Fruit fly (Drosophila melanogaster) whole organism, embryonic: ENCODE results near the gene DIP-alpha.

Experiments
- CG10565 ChIP-seq: fragments of 200-800 bp; sonication (Bioruptor generic); optimal IDR thresholded peaks from 3 replicates; lab custom pipeline; 2016; ENCODE audit warnings: missing biosample characterization, mild to moderate bottlenecking, missing genetic modification characterization
- CG12155 ChIP-seq: fragments of 200-800 bp; sonication (Bioruptor generic); optimal IDR thresholded peaks from 3 replicates; lab custom pipeline; 2016; ENCODE audit warnings: missing biosample characterization, missing genetic modification characterization
- CG12391 ChIP-seq: fragments of 200-800 bp; sonication (Bioruptor generic); optimal IDR thresholded peaks from 3 replicates; lab custom pipeline; 2018; ENCODE audit warnings: missing biosample characterization, mild to moderate bottlenecking, missing genetic modification characterization, moderate library complexity
- CG12659 ChIP-seq: fragments of 200-800 bp; sonication (Bioruptor generic); optimal IDR thresholded peaks from 3 replicates; lab custom pipeline; 2017; ENCODE audit warnings: mild to moderate bottlenecking, missing biosample characterization, missing genetic modification reagents, missing genetic modification characterization
- CG14014 ChIP-seq: fragments of 200-800 bp; sonication (Bioruptor generic); IDR thresholded peaks from 2 replicates; pipeline ENCODE4 v1.3.6; 2022; ENCODE audit warnings: missing biosample characterization, missing genetic modification characterization
- CG14710 ChIP-seq: fragments of 200-800 bp; sonication (Bioruptor generic); optimal IDR thresholded peaks from 3 replicates; lab custom pipeline; 2019; ENCODE audit warnings: missing biosample characterization, mild to moderate bottlenecking, missing genetic modification characterization, moderate library complexity
- CG14860 ChIP-seq: fragments of 200-800 bp; sonication (Bioruptor generic); IDR thresholded peaks from 3 replicates; pipeline ENCODE4 v1.3.6; 2022; ENCODE audit warnings: missing biosample characterization, missing genetic modification characterization; ENCODE audit not compliant: partially characterized antibody
- CG15514 ChIP-seq: fragments of 200-800 bp; sonication (Bioruptor generic); optimal IDR thresholded peaks from 3 replicates; lab custom pipeline; 2017; ENCODE audit warnings: missing biosample characterization, missing genetic modification characterization, mild to moderate bottlenecking, moderate library complexity, missing genetic modification reagents
- CG16813 ChIP-seq: fragments of 200-800 bp; sonication (Bioruptor generic); IDR thresholded peaks from 3 replicates; pipeline ENCODE4 v1.3.6; 2022; ENCODE audit warnings: missing biosample characterization, missing genetic modification characterization; ENCODE audit not compliant: partially characterized antibody
- CG18599 ChIP-seq: fragments of 200-800 bp; sonication (Bioruptor generic); optimal IDR thresholded peaks from 3 replicates; lab custom pipeline; 2017; ENCODE audit warnings: missing biosample characterization, missing genetic modification characterization, mild to moderate bottlenecking, moderate library complexity, missing genetic modification reagents
- CG18764 ChIP-seq: fragments of 200-800 bp; sonication (Bioruptor generic); optimal IDR thresholded peaks from 3 replicates; lab custom pipeline; 2016; ENCODE audit warnings: missing biosample characterization, missing genetic modification characterization
- CG2129 ChIP-seq: fragments of 200-800 bp; sonication (Bioruptor generic); IDR thresholded peaks from 2 replicates; pipeline ENCODE4 v1.3.6; 2022; ENCODE audit warnings: missing biosample characterization, missing genetic modification characterization; ENCODE audit not compliant: partially characterized antibody
- CG2712 ChIP-seq: fragments of 200-800 bp; optimal IDR thresholded peaks from 3 replicates; lab custom pipeline; 2019; ENCODE audit warnings: missing biosample characterization, mild to moderate bottlenecking, missing genetic modification characterization, moderate library complexity
- CG34224 ChIP-seq: fragments of 200-800 bp; sonication (Bioruptor generic); IDR thresholded peaks from 3 replicates; pipeline ENCODE4 v1.3.6; 2022; ENCODE audit warnings: missing biosample characterization, missing genetic modification characterization; ENCODE audit not compliant: partially characterized antibody
- CG3995 ChIP-seq: fragments of 200-800 bp; sonication (Bioruptor generic); optimal IDR thresholded peaks from 3 replicates; lab custom pipeline; 2016; ENCODE audit warnings: missing biosample characterization, missing genetic modification characterization
- CG6272 ChIP-seq: fragments of 200-800 bp; sonication (Bioruptor generic); IDR thresholded peaks from 2 replicates; pipeline ENCODE4 v1.3.6; 2022; ENCODE audit warnings: missing biosample characterization, missing genetic modification characterization
- CG9215 ChIP-seq: fragments of 200-800 bp; sonication (Bioruptor generic); IDR thresholded peaks from 2 replicates; pipeline ENCODE4 v1.3.6; 2022; ENCODE audit warnings: missing biosample characterization, missing genetic modification characterization
- CG9797 ChIP-seq: fragments of 200-800 bp; sonication (Bioruptor generic); optimal IDR thresholded peaks from 3 replicates; lab custom pipeline; 2018; ENCODE audit warnings: missing biosample characterization, mild to moderate bottlenecking, missing genetic modification characterization
- Chrac-16 ChIP-seq: fragments of 200-800 bp; sonication (Bioruptor generic); optimal IDR thresholded peaks from 3 replicates; lab custom pipeline; 2016; ENCODE audit warnings: missing biosample characterization, missing genetic modification characterization
- CkIIα-i1 ChIP-seq: fragments of 200-800 bp; sonication (Bioruptor generic); IDR thresholded peaks from 2 replicates; pipeline ENCODE4 v1.3.6; 2022; ENCODE audit warnings: missing biosample characterization, missing genetic modification characterization
- Doc3 ChIP-seq: fragments of 200-800 bp; sonication (Bioruptor generic); IDR thresholded peaks from 3 replicates; pipeline ENCODE4 v1.3.6; 2022; ENCODE audit warnings: missing biosample characterization, missing genetic modification characterization; ENCODE audit not compliant: partially characterized antibody
- E2f2 ChIP-seq: fragments of 200-800 bp; sonication (Bioruptor generic); IDR thresholded peaks from 2 replicates; pipeline ENCODE4 v1.3.6; 2022; ENCODE audit warnings: missing biosample characterization, missing genetic modification characterization
- Ets97D ChIP-seq: fragments of 200-800 bp; sonication (Bioruptor generic); optimal IDR thresholded peaks from 3 replicates; lab custom pipeline; 2016; ENCODE audit warnings: missing biosample characterization, missing genetic modification characterization
- HLH4C ChIP-seq: fragments of 200-800 bp; sonication (Bioruptor generic); IDR thresholded peaks from 3 replicates; pipeline ENCODE4 v1.3.6; 2022; ENCODE audit warnings: missing biosample characterization, missing genetic modification characterization; ENCODE audit not compliant: partially characterized antibody
- Hsf ChIP-seq: fragments of 200-800 bp; sonication (Bioruptor generic); optimal IDR thresholded peaks from 3 replicates; lab custom pipeline; 2016; ENCODE audit warnings: missing biosample characterization, missing genetic modification characterization
- Jarid2 ChIP-seq: fragments of 200-800 bp; sonication (Bioruptor generic); optimal IDR thresholded peaks from 3 replicates; lab custom pipeline; 2017; ENCODE audit warnings: mild to moderate bottlenecking, missing biosample characterization, missing genetic modification reagents, missing genetic modification characterization
- Lhr ChIP-seq: fragments of 200-800 bp; sonication (Bioruptor generic); optimal IDR thresholded peaks from 3 replicates; lab custom pipeline; 2017; ENCODE audit warnings: mild to moderate bottlenecking, missing biosample characterization, missing genetic modification reagents, missing genetic modification characterization
- MBD-R2 ChIP-seq: fragments of 200-800 bp; sonication (Bioruptor generic); IDR thresholded peaks from 2 replicates; pipeline ENCODE4 v1.3.6; 2022; ENCODE audit warnings: missing biosample characterization, missing genetic modification characterization
- NfI ChIP-seq: fragments of 200-800 bp; sonication (Bioruptor generic); optimal IDR thresholded peaks from 3 replicates; lab custom pipeline; 2018; ENCODE audit warnings: missing biosample characterization, mild to moderate bottlenecking, missing genetic modification characterization, moderate library complexity
- Oli ChIP-seq: fragments of 200-800 bp; sonication (Bioruptor generic); optimal IDR thresholded peaks from 2 replicates; lab custom pipeline; 2018; ENCODE audit warnings: missing biosample characterization, mild to moderate bottlenecking, missing genetic modification characterization, moderate library complexity
- Pdp1 ChIP-seq, 2 experiments: fragments of 200-800 bp; sonication (Bioruptor generic); optimal IDR thresholded peaks; 3 replicates each; lab custom pipeline; 2016; ENCODE audit warnings: missing biosample characterization in 2 of 2, missing genetic modification characterization in 2 of 2, mild to moderate bottlenecking in 1 of 2, moderate library complexity in 1 of 2
- Scr ChIP-seq: fragments of 200-800 bp; sonication (Bioruptor generic); IDR thresholded peaks from 2 replicates; pipeline ENCODE4 v1.3.6; 2022; ENCODE audit warnings: missing biosample characterization, missing genetic modification characterization; ENCODE audit not compliant: partially characterized antibody
- Stat92E ChIP-seq, 3 experiments: fragments of >200 bp in 2 of 3; fragments of 200-800 bp in 1 of 3; sonication (Bioruptor generic) in 1 of 3; optimal IDR thresholded peaks; 2 replicates each; lab custom pipeline; 2017 to 2019; ENCODE audit warnings: missing biosample characterization in 3 of 3, missing genetic modification characterization in 3 of 3, mild to moderate bottlenecking in 1 of 3, moderate library complexity in 1 of 3
- amos ChIP-seq: fragments of 200-800 bp; sonication (Bioruptor generic); IDR thresholded peaks from 2 replicates; pipeline ENCODE4 v1.3.6; 2022; ENCODE audit warnings: missing biosample characterization, missing genetic modification characterization; ENCODE audit not compliant: partially characterized antibody
- ap ChIP-seq: fragments of 200-800 bp; sonication (Bioruptor generic); IDR thresholded peaks from 2 replicates; pipeline ENCODE4 v1.3.6; 2022; ENCODE audit warnings: missing biosample characterization, missing genetic modification characterization
- ato ChIP-seq: fragments of 200-800 bp; sonication (Bioruptor generic); IDR thresholded peaks from 2 replicates; pipeline ENCODE4 v1.3.6; 2022; ENCODE audit warnings: missing biosample characterization, missing genetic modification characterization; ENCODE audit not compliant: partially characterized antibody
- cato ChIP-seq: fragments of 200-800 bp; sonication (Bioruptor generic); optimal IDR thresholded peaks from 2 replicates; lab custom pipeline; 2016; ENCODE audit warnings: missing biosample characterization, missing genetic modification characterization, borderline replicate concordance
- crp ChIP-seq, 2 experiments: fragments of 200-800 bp; sonication (Bioruptor generic); optimal IDR thresholded peaks; 2 replicates in 1 of 2; 3 replicates in 1 of 2; lab custom pipeline; 2017; ENCODE audit warnings: missing biosample characterization in 2 of 2, missing genetic modification characterization in 2 of 2, mild to moderate bottlenecking in 1 of 2, moderate library complexity in 1 of 2
- dpn ChIP-seq, 2 experiments: fragments of 200-800 bp; sonication (Bioruptor generic); optimal IDR thresholded peaks; 3 replicates each; lab custom pipeline; 2016; ENCODE audit warnings: missing biosample characterization in 2 of 2, missing genetic modification characterization in 2 of 2
- grau ChIP-seq: fragments of 200-800 bp; optimal IDR thresholded peaks from 3 replicates; lab custom pipeline; 2019; ENCODE audit warnings: missing biosample characterization, mild to moderate bottlenecking, missing genetic modification characterization, moderate library complexity
- hb ChIP-seq: fragments of 200-800 bp; sonication (Bioruptor generic); IDR thresholded peaks from 3 replicates; pipeline ENCODE4 v1.3.6; 2022; ENCODE audit warnings: missing biosample characterization, missing genetic modification characterization; ENCODE audit not compliant: partially characterized antibody
- hbn ChIP-seq: fragments of 200-800 bp; sonication (Bioruptor generic); IDR thresholded peaks from 2 replicates; pipeline ENCODE4 v1.3.6; 2022; ENCODE audit warnings: missing biosample characterization, missing genetic modification characterization; ENCODE audit not compliant: partially characterized antibody
- kah ChIP-seq: fragments of 200-800 bp; sonication (Bioruptor generic); optimal IDR thresholded peaks from 2 replicates; lab custom pipeline; 2018; ENCODE audit warnings: missing biosample characterization, mild to moderate bottlenecking, missing genetic modification characterization
- mam ChIP-seq: fragments of 200-800 bp; sonication (Bioruptor generic); optimal IDR thresholded peaks from 3 replicates; lab custom pipeline; 2016; ENCODE audit warnings: missing biosample characterization, missing genetic modification characterization
- phol ChIP-seq: fragments of 200-800 bp; sonication (Bioruptor generic); optimal IDR thresholded peaks from 3 replicates; lab custom pipeline; 2018; ENCODE audit warnings: missing biosample characterization, mild to moderate bottlenecking, missing genetic modification characterization, moderate library complexity
- row ChIP-seq: fragments of 200-800 bp; sonication (Bioruptor generic); IDR thresholded peaks from 3 replicates; pipeline ENCODE4 v1.3.6; 2022; ENCODE audit warnings: missing biosample characterization, missing genetic modification characterization
- unc-4 ChIP-seq: fragments of 200-800 bp; sonication (Bioruptor generic); IDR thresholded peaks from 2 replicates; pipeline ENCODE4 v1.3.6; 2022; ENCODE audit warnings: missing biosample characterization, missing genetic modification characterization; ENCODE audit not compliant: partially characterized antibody
- zfh1 ChIP-seq: fragments of 200-800 bp; sonication (Bioruptor generic); IDR thresholded peaks from 3 replicates; pipeline ENCODE4 v1.3.6; 2022; ENCODE audit warnings: missing biosample characterization, missing genetic modification characterization

The DIP-alpha gene

dm6 chrX:3485304-3485703, 86.1 kb downstream of the DIP-alpha start, which contains the start of the genes CG14270 and CG10803 (continued):
- TF ChIP-seq CG10565 (no peak), CG3995 (peak; percentile 56), Scr (GFP tag; lab: Robert Waterston, UW) (peak; percentile 91), Chrac-16 (GFP tag; lab: Kevin White, UChicago) (no peak), HLH4C (GFP tag; lab: Robert Waterston, UW) (peak; percentile 85), CG9797 (GFP tag; lab: Kevin White, UChicago) (peak; percentile 71), CG12391 (peak; percentile 47), CG15514 (GFP tag; lab: Kevin White, UChicago) (peak; percentile 93), E2f2 (peak; percentile 30; the same call in 1 of the 2 replicates), CG14860 (GFP tag; lab: Robert Waterston, UW) (peak; percentile 79), zfh1 (GFP tag; lab: Robert Waterston, UW) (no peak), CG2129 (GFP tag; lab: Robert Waterston, UW) (peak; percentile 49), Doc3 (GFP tag; lab: Robert Waterston, UW) (peak; percentile 71), cato (GFP tag; lab: Kevin White, UChicago) (no peak), phol (tag; lab: Kevin White, UChicago) (peak; percentile 22), Pdp1 (GFP tag; optimal IDR thresholded peaks at IDR 0.05; lab: Kevin White, UChicago) (peak in 1 of 2 experiments; percentile 51), Lhr (no peak), CG2712 (tag; lab: Kevin White, UChicago) (peak; percentile 33), CG6272 (GFP tag; lab: Robert Waterston, UW) (peak; percentile 24; the same call in 1 of the 2 replicates), Jarid2 (GFP tag; lab: Kevin White, UChicago) (no peak), Stat92E (GFP tag; optimal IDR thresholded peaks at IDR 0.05; lab: Kevin White, UChicago) (peak in 1 of 3 experiments; percentile 48), CG14710 (tag; lab: Kevin White, UChicago) (peak; percentile 67), unc-4 (GFP tag; lab: Robert Waterston, UW) (peak; percentile 85), mam (GFP tag; lab: Kevin White, UChicago) (peak; percentile 17), CG18764 (GFP tag; lab: Kevin White, UChicago) (no peak), grau (tag; lab: Kevin White, UChicago) (peak; percentile 23), NfI (GFP tag; lab: Kevin White, UChicago) (no peak), hbn (GFP tag; lab: Robert Waterston, UW) (peak; percentile 74), Oli (no peak), CG18599 (no peak), ap (GFP tag; lab: Robert Waterston, UW) (no peak), CG12155 (GFP tag; lab: Kevin White, UChicago) (no peak), CG16813 (GFP tag; lab: Robert Waterston, UW) (peak; percentile 88), amos (GFP tag; lab: Robert Waterston, UW) (peak; percentile 71; the same call in 1 of the 2 replicates), crp (GFP tag; optimal IDR thresholded peaks at IDR 0.05; lab: Kevin White, UChicago) (peak; percentile 44 to 89), CG9215 (0 out of 2 replicates have a peak, but pooled peaks have one; percentile 15), CkIIα-i1 (no peak), row (GFP tag; lab: Robert Waterston, UW) (peak; percentile 70), kah (GFP tag; lab: Kevin White, UChicago) (no peak), dpn (GFP tag; optimal IDR thresholded peaks at IDR 0.05; lab: Kevin White, UChicago) (peak; percentile 25 to 28), ato (0 out of 2 replicates have a peak, but pooled peaks have one; percentile 17), CG12659 (GFP tag; lab: Kevin White, UChicago) (peak; percentile 35), MBD-R2 (GFP tag; lab: Robert Waterston, UW) (peak; percentile 74), hb (GFP tag; lab: Robert Waterston, UW) (peak; percentile 80), CG14014 (GFP tag; lab: Robert Waterston, UW) (no peak), Ets97D (peak; percentile 57), Hsf (GFP tag; lab: Kevin White, UChicago) (peak; percentile 8), CG34224 (peak; percentile 84)
